Fruit fly (Drosophila melanogaster) whole organism, wandering third instar larva: ENCODE results near the gene beat-IIIc.

Source experiments
- CG9705 ChIP-seq: fragments of 200-800 bp; sonication (Bioruptor generic); optimal IDR thresholded peaks from 2 replicates; lab custom pipeline; 2018; ENCODE audit warnings: missing biosample characterization, mild to moderate bottlenecking, missing genetic modification characterization
- Dif ChIP-seq: fragments of 200-275, 200-300 bp; sonication (Bioruptor generic); optimal IDR thresholded peaks from 2 replicates; lab custom pipeline; 2018; ENCODE audit warnings: missing biosample characterization, missing genetic modification characterization; ENCODE audit not compliant: partially characterized antibody
- Hr78 ChIP-seq: fragments of >200 bp; optimal IDR thresholded peaks from 2 replicates; lab custom pipeline; 2017; ENCODE audit warnings: missing biosample characterization, missing genetic modification characterization
- Hr83 ChIP-seq: fragments of 200-300 bp; sonication (Bioruptor generic); optimal IDR thresholded peaks from 2 replicates; lab custom pipeline; 2016; ENCODE audit warnings: missing biosample characterization, mild to moderate bottlenecking, missing genetic modification characterization, moderate library complexity; ENCODE audit not compliant: poor library complexity, severe bottlenecking
- Myc ChIP-seq: fragments of >200 bp; optimal IDR thresholded peaks from 2 replicates; lab custom pipeline; 2017
- Vsx2 ChIP-seq: fragments of 200-300, 225-300 bp; sonication (Bioruptor generic); optimal IDR thresholded peaks from 2 replicates; lab custom pipeline; 2018; ENCODE audit warnings: missing biosample characterization, missing genetic modification characterization; ENCODE audit not compliant: partially characterized antibody
- br ChIP-seq: fragments of 200-800 bp; sonication (Bioruptor generic); optimal IDR thresholded peaks from 2 replicates; lab custom pipeline; 2016; ENCODE audit warnings: missing biosample characterization, missing genetic modification characterization
- brk ChIP-seq: fragments of 200-800 bp; sonication (Bioruptor generic); optimal IDR thresholded peaks from 2 replicates; lab custom pipeline; 2016; ENCODE audit warnings: missing biosample characterization, mild to moderate bottlenecking, missing genetic modification characterization
- dmrt93B ChIP-seq: fragments of 200-800 bp; sonication (Bioruptor generic); optimal IDR thresholded peaks from 2 replicates; lab custom pipeline; 2018; ENCODE audit warnings: missing biosample characterization, mild to moderate bottlenecking, missing genetic modification characterization
- foxo ChIP-seq, 2 experiments: fragments of 200-800 bp; sonication (Bioruptor generic); optimal IDR thresholded peaks; 2 replicates in 1 of 2; 3 replicates in 1 of 2; lab custom pipeline; 2016 to 2017; ENCODE audit warnings: missing biosample characterization in 2 of 2, missing genetic modification characterization in 2 of 2
- jim ChIP-seq: fragments of 175-275, 200-325 bp; sonication (Bioruptor generic); optimal IDR thresholded peaks from 2 replicates; lab custom pipeline; 2016; ENCODE audit warnings: missing biosample characterization, mild to moderate bottlenecking, missing genetic modification characterization
- lola ChIP-seq: fragments of >200 bp; optimal IDR thresholded peaks from 2 replicates; lab custom pipeline; 2017; ENCODE audit warnings: missing biosample characterization, missing genetic modification characterization
- sage ChIP-seq: fragments of 200-800 bp; sonication (Bioruptor generic); optimal IDR thresholded peaks from 2 replicates; lab custom pipeline; 2016; ENCODE audit warnings: missing biosample characterization, mild to moderate bottlenecking, missing genetic modification characterization

- no peak for TF ChIP-seq CG9705 (GFP tag; lab: Kevin White, UChicago)
- TF ChIP-seq Myc = no peak
- no peak for TF ChIP-seq Dif (GFP tag; lab: Kevin White, UChicago)
- no peak for TF ChIP-seq Vsx2 (GFP tag; lab: Kevin White, UChicago)
- TF ChIP-seq lola (GFP tag; lab: Kevin White, UChicago) = no peak
- no peak for TF ChIP-seq br (GFP tag; lab: Kevin White, UChicago)
- no peak for TF ChIP-seq sage
- TF ChIP-seq jim (GFP tag; lab: Kevin White, UChicago) = no peak
- TF ChIP-seq Hr83 (GFP tag; lab: Kevin White, UChicago) = no peak
- no peak for TF ChIP-seq foxo (GFP tag; optimal IDR thresholded peaks at IDR 0.05; lab: Kevin White, UChicago)
- TF ChIP-seq Hr78 = no peak
- no peak for TF ChIP-seq brk (GFP tag; lab: Kevin White, UChicago)
- TF ChIP-seq dmrt93B = no peak
Observed at dm6 chr2L:17228119-17228518, 32.4 kb downstream of the beat-IIIc start.
